Worm (Caenorhabditis elegans) whole organism, late embryonic: Measurements from ENCODE around the gene fbxb-10.

ENCODE experiments used
- C08G9.2 ChIP-seq: sonication (generic microtip); optimal IDR thresholded peaks from 2 replicates; lab custom pipeline; 2016; ENCODE audit warnings: mild to moderate bottlenecking, missing genetic modification characterization, moderate library complexity, missing compliant biosample characterization
- F13H6.1 ChIP-seq: sonication (generic microtip); optimal IDR thresholded peaks from 2 replicates; lab custom pipeline; 2016; ENCODE audit warnings: missing genetic modification characterization, missing compliant biosample characterization
- Y22D7AL.16 ChIP-seq: sonication (generic microtip); optimal IDR thresholded peaks from 2 replicates; lab custom pipeline; 2016; ENCODE audit warnings: missing genetic modification characterization, missing compliant biosample characterization
- ceh-30 ChIP-seq: fragments of 150-350 bp; optimal IDR thresholded peaks from 2 replicates; lab custom pipeline; 2014; ENCODE audit warnings: missing biosample characterization, missing genetic modification characterization
- ceh-6 ChIP-seq: fragments of 200-800 bp; sonication (Bioruptor generic); optimal IDR thresholded peaks from 2 replicates; lab custom pipeline; 2018; ENCODE audit warnings: mild to moderate bottlenecking, missing genetic modification characterization, missing compliant biosample characterization
- tbx-2 ChIP-seq: sonication (generic microtip); optimal IDR thresholded peaks from 2 replicates; lab custom pipeline; 2016; ENCODE audit warnings: missing genetic modification characterization, missing compliant biosample characterization

DNA sequence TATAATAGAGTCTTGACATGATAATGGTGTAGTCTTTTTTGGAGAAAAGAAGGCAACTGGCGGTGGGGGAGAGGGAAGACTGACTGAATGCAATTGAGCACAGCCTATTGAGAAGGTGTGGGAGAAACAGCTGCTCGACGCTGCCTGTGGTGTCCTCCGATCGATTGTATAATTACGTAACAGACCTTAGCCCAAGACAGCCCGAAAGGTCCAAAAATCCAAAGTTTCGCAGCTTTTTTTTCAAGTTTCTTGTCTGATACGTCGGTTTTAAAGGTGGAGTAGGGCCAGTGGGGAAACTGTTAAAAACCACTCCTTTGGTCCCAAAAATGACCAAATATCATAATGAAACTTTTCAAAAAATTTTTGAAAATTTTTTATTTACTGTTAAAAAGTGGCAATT, 30.1 kb downstream of the fbxb-10 start, which contains the start of the genes C08F1.6 and fbxb-13:
- TF ChIP-seq Y22D7AL.16 (tag; lab: Kevin White, UChicago) (no peak), F13H6.1 (no peak), ceh-30 (tag; lab: Kevin White, UChicago) (no peak), C08G9.2 (no peak), tbx-2 (no peak), ceh-6 (no peak)
